Worm (Caenorhabditis elegans) whole organism, young adult: ENCODE results near the gene aptf-4.

Experiments
- ceh-91 ChIP-seq: fragments of 200-800 bp; sonication (Bioruptor generic); IDR thresholded peaks from 2 replicates; pipeline ENCODE4 v1.3.6; 2022; ENCODE audit warnings: missing genetic modification reagents, missing genetic modification characterization, missing compliant biosample characterization
- efl-1 ChIP-seq: fragments of 150-350 bp; optimal IDR thresholded peaks from 2 replicates; lab custom pipeline; 2014; ENCODE audit warnings: missing biosample characterization, missing genetic modification reagents, missing genetic modification characterization
- ets-4 ChIP-seq: fragments of 200-800 bp; sonication (Bioruptor generic); optimal IDR thresholded peaks from 2 replicates; lab custom pipeline; 2018; ENCODE audit warnings: mild to moderate bottlenecking, missing genetic modification characterization, missing compliant biosample characterization
- hmg-20 ChIP-seq: fragments of 200-800 bp; sonication (Bioruptor generic); IDR thresholded peaks from 2 replicates; pipeline ENCODE4 v1.3.6; 2022; ENCODE audit warnings: missing genetic modification reagents, missing genetic modification characterization, missing compliant biosample characterization
- sdz-38 ChIP-seq: sonication (generic microtip); optimal IDR thresholded peaks from 2 replicates; lab custom pipeline; 2016; ENCODE audit warnings: missing genotype, missing genetic modification characterization, missing compliant biosample characterization
- unc-62 ChIP-seq: fragments of 150-350 bp; optimal IDR thresholded peaks from 2 replicates; lab custom pipeline; 2014; ENCODE audit warnings: missing biosample characterization, missing genetic modification reagents, missing genetic modification characterization
- ztf-6 ChIP-seq: fragments of 200-800 bp; sonication (Bioruptor generic); IDR thresholded peaks from 2 replicates; pipeline ENCODE4 v1.3.6; 2022; ENCODE audit warnings: missing genetic modification reagents, missing genetic modification characterization, missing compliant biosample characterization

- TF ChIP-seq ztf-6 (GFP tag; lab: Robert Waterston, UW) (0 out of 2 replicates have a peak, but pooled peaks have one; percentile 50), ceh-91 (peak; percentile 48; the same call in 1 of the 2 replicates), unc-62 (GFP tag; lab: Kevin White, UChicago) (no peak), sdz-38 (tag; lab: Kevin White, UChicago) (no peak), hmg-20 (GFP tag; lab: Robert Waterston, UW) (peak; percentile 72), ets-4 (GFP tag; lab: Kevin White, UChicago) (peak; percentile 93), efl-1 (peak; percentile 47)
Measured at ce11 chrII:8546975-8547374, 43.8 kb upstream of the aptf-4 start.
